Worm (Caenorhabditis elegans) whole organism, L3 larva: ENCODE measurements around the gene daf-28.

Experiments
- aly-2 ChIP-seq: fragments of 150-350 bp; optimal IDR thresholded peaks from 2 replicates; lab custom pipeline; 2014; ENCODE audit warnings: missing biosample characterization, missing genetic modification characterization
- ceh-16 ChIP-seq: sonication (generic microtip); optimal IDR thresholded peaks from 2 replicates; lab custom pipeline; 2017; ENCODE audit warnings: missing biosample characterization, missing genetic modification characterization
- ceh-28 ChIP-seq: fragments of 150-350 bp; optimal IDR thresholded peaks from 2 replicates; lab custom pipeline; 2014; ENCODE audit warnings: missing biosample characterization, missing genetic modification reagents, missing genetic modification characterization
- ceh-82 ChIP-seq: fragments of 150-350 bp; optimal IDR thresholded peaks from 2 replicates; lab custom pipeline; 2014; ENCODE audit warnings: missing biosample characterization, missing genetic modification characterization
- ceh-9 ChIP-seq: sonication (generic microtip); optimal IDR thresholded peaks from 2 replicates; lab custom pipeline; 2018; ENCODE audit warnings: missing biosample characterization, missing genetic modification characterization
- daf-12 ChIP-seq: fragments of 150-350 bp; optimal IDR thresholded peaks from 2 replicates; lab custom pipeline; 2014; ENCODE audit warnings: missing biosample characterization, missing genetic modification reagents, missing genetic modification characterization
- egl-27 ChIP-seq: sonication (generic microtip); optimal IDR thresholded peaks from 4 replicates; lab custom pipeline; 2017; ENCODE audit warnings: missing biosample characterization, missing genetic modification reagents, missing genetic modification characterization
- egl-5 ChIP-seq: fragments of 150-350 bp; optimal IDR thresholded peaks from 2 replicates; lab custom pipeline; 2017; ENCODE audit warnings: missing biosample characterization, missing genetic modification reagents, missing genetic modification characterization, inconsistent platforms
- elt-2 ChIP-seq: sonication (generic microtip); optimal IDR thresholded peaks from 2 replicates; lab custom pipeline; 2016; ENCODE audit warnings: missing genetic modification reagents, mild to moderate bottlenecking, missing genetic modification characterization, missing compliant biosample characterization
- elt-3 ChIP-seq, 3 experiments: fragments of 150-350 bp in 1 of 3; sonication (generic microtip) in 2 of 3; optimal IDR thresholded peaks; 2 replicates in 2 of 3; 4 replicates in 1 of 3; lab custom pipeline; 2014 to 2017; ENCODE audit warnings: missing biosample characterization in 3 of 3, missing genetic modification characterization in 3 of 3
- eor-1 ChIP-seq, 2 experiments: fragments of 150-350 bp; optimal IDR thresholded peaks; 2 replicates each; lab custom pipeline; 2014 to 2018; ENCODE audit warnings: missing biosample characterization in 2 of 2, missing genetic modification characterization in 2 of 2
- fkh-10 ChIP-seq: sonication (generic microtip); optimal IDR thresholded peaks from 2 replicates; lab custom pipeline; 2017; ENCODE audit warnings: missing biosample characterization, missing genetic modification reagents, missing genetic modification characterization
- fos-1 ChIP-seq: fragments of 150-350 bp; optimal IDR thresholded peaks from 2 replicates; lab custom pipeline; 2014; ENCODE audit warnings: missing biosample characterization, missing genetic modification characterization
- hmg-11 ChIP-seq: sonication (generic microtip); optimal IDR thresholded peaks from 2 replicates; lab custom pipeline; 2016; ENCODE audit warnings: missing genetic modification characterization, missing compliant biosample characterization
- lin-15B ChIP-seq: fragments of 150-350 bp; optimal IDR thresholded peaks from 2 replicates; lab custom pipeline; 2014; ENCODE audit warnings: missing biosample characterization, missing genetic modification characterization
- lin-39 ChIP-seq: fragments of 150-350 bp; optimal IDR thresholded peaks from 2 replicates; lab custom pipeline; 2018; ENCODE audit warnings: missing biosample characterization, missing genetic modification reagents, missing genetic modification characterization
- lsy-12 ChIP-seq: sonication (generic microtip); optimal IDR thresholded peaks from 2 replicates; lab custom pipeline; 2016; ENCODE audit warnings: mild to moderate bottlenecking, missing genetic modification characterization, missing compliant biosample characterization
- mdl-1 ChIP-seq: fragments of 150-350 bp; optimal IDR thresholded peaks from 2 replicates; lab custom pipeline; 2014; ENCODE audit warnings: missing biosample characterization, missing genetic modification characterization
- mml-1 ChIP-seq: fragments of 150-350 bp; sonication (generic microtip); optimal IDR thresholded peaks from 3 replicates; lab custom pipeline; 2014; ENCODE audit warnings: missing biosample characterization, missing genetic modification characterization
- nfya-1 ChIP-seq: sonication (generic microtip); optimal IDR thresholded peaks from 2 replicates; lab custom pipeline; 2017; ENCODE audit warnings: missing genetic modification characterization, mild to moderate bottlenecking, missing compliant biosample characterization, antibody characterized with exemption, moderate library complexity; ENCODE audit not compliant: insufficient read depth
- nhr-12 ChIP-seq: fragments of 150-350 bp; optimal IDR thresholded peaks from 2 replicates; lab custom pipeline; 2014; ENCODE audit warnings: missing biosample characterization, missing genetic modification characterization
- nhr-23 ChIP-seq: fragments of 150-350 bp; optimal IDR thresholded peaks from 2 replicates; lab custom pipeline; 2014; ENCODE audit warnings: missing biosample characterization, missing genetic modification reagents, missing genetic modification characterization
- nhr-28 ChIP-seq: fragments of 150-350 bp; optimal IDR thresholded peaks from 2 replicates; lab custom pipeline; 2014; ENCODE audit warnings: missing biosample characterization, missing genetic modification characterization
- nhr-43 ChIP-seq: sonication (generic microtip); optimal IDR thresholded peaks from 2 replicates; lab custom pipeline; 2016; ENCODE audit warnings: mild to moderate bottlenecking, missing genetic modification characterization, missing compliant biosample characterization; ENCODE audit not compliant: poor library complexity, severe bottlenecking
- nhr-76 ChIP-seq: fragments of 150-350 bp; sonication (generic microtip); optimal IDR thresholded peaks from 5 replicates; lab custom pipeline; 2014; ENCODE audit warnings: missing biosample characterization, missing genetic modification characterization
- pha-4 ChIP-seq: fragments of 150-350 bp; optimal IDR thresholded peaks from 2 replicates; lab custom pipeline; 2014; ENCODE audit warnings: missing biosample characterization, missing genetic modification reagents, missing genetic modification characterization
- pqm-1 ChIP-seq: fragments of 150-350 bp; optimal IDR thresholded peaks from 2 replicates; lab custom pipeline; 2017; ENCODE audit warnings: missing biosample characterization, missing genetic modification characterization, inconsistent platforms
- sea-2 ChIP-seq: fragments of 150-350 bp; sonication (generic microtip); optimal IDR thresholded peaks from 4 replicates; lab custom pipeline; 2014; ENCODE audit warnings: missing biosample characterization, missing genetic modification reagents, missing genetic modification characterization
- skn-1 ChIP-seq: fragments of 150-350 bp; optimal IDR thresholded peaks from 2 replicates; lab custom pipeline; 2014; ENCODE audit warnings: missing biosample characterization, missing genetic modification characterization
- snpc-4 ChIP-seq: fragments of 150-350 bp; optimal IDR thresholded peaks from 2 replicates; lab custom pipeline; 2014; ENCODE audit warnings: missing biosample characterization, missing genetic modification characterization
- tbx-2 ChIP-seq: sonication (generic microtip); optimal IDR thresholded peaks from 2 replicates; lab custom pipeline; 2016; ENCODE audit warnings: mild to moderate bottlenecking, missing genetic modification characterization, missing compliant biosample characterization
- unc-62 ChIP-seq: fragments of 150-350 bp; sonication (generic microtip); optimal IDR thresholded peaks from 4 replicates; lab custom pipeline; 2014; ENCODE audit warnings: missing biosample characterization, missing genetic modification reagents, missing genetic modification characterization
- ztf-11 ChIP-seq: fragments of 150-350 bp; optimal IDR thresholded peaks from 2 replicates; lab custom pipeline; 2014; ENCODE audit warnings: missing biosample characterization, missing genetic modification characterization
- ztf-4 ChIP-seq: fragments of 150-350 bp; optimal IDR thresholded peaks from 2 replicates; lab custom pipeline; 2014; ENCODE audit warnings: missing biosample characterization, missing genetic modification characterization

The daf-28 gene

DNA sequence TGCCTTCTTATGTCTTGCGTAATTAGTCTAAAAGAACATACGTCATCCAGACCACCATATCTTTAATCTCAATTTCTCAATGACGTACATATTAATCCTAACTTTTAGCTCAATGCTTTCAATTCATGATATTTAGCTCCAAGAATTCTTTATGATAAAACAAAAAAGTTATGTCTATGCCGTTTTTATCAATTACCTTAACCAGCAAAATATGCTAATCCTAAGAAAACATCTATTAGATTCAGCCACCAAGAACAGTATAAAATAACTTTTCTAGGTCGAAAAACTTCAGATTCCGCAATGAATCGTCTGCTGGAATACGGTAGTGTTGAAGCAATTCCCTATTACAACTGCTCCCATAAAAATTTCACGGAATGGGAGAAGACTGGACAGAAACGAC, 31.1 kb upstream of the daf-28 start, which contains the start of gene srt-45:
Gene srt-45 (plus strand): TSS at position 301 of the 400 bp plus-strand sequence.
- TF ChIP-seq ztf-11 (tag; lab: Kevin White, UChicago) = no peak
- TF ChIP-seq lsy-12 = no peak
- no peak for TF ChIP-seq unc-62 (GFP tag; lab: Kevin White, UChicago)
- TF ChIP-seq ceh-9 (tag; lab: Kevin White, UChicago) = no peak
- no peak for TF ChIP-seq ceh-16 (tag; lab: Kevin White, UChicago)
- TF ChIP-seq, all 47 proteins: peak for 0

ce11 chrV:19788360-19788759, 26.6 kb upstream of the daf-28 start, which contains the start of gene clec-258:
Gene clec-258 (plus strand): TSS chrV:19788440.
- TF ChIP-seq lin-15B = no peak
- TF ChIP-seq pqm-1 (tag; lab: Kevin White, UChicago) = peak; percentile 51
- TF ChIP-seq lsy-12 = no peak
- TF ChIP-seq elt-2 (tag; lab: Kevin White, UChicago) = peak; percentile 50
- no peak for TF ChIP-seq daf-12
- no peak for TF ChIP-seq nhr-12 (tag; lab: Kevin White, UChicago)
- no peak for TF ChIP-seq ceh-82
- TF ChIP-seq fos-1 (tag; lab: Kevin White, UChicago) = no peak

ce11 chrV:19790248-19790647, 24.7 kb upstream of the daf-28 start:
- no peak for TF ChIP-seq aly-2 (tag; lab: Kevin White, UChicago)
- no peak for TF ChIP-seq pha-4 (tag; lab: Kevin White, UChicago)
- no peak for TF ChIP-seq mml-1
- no peak for TF ChIP-seq snpc-4
- no peak for TF ChIP-seq nhr-28
- TF ChIP-seq skn-1 (tag; lab: Kevin White, UChicago) = no peak
- no peak for TF ChIP-seq egl-5 (tag; lab: Kevin White, UChicago)
- no peak for TF ChIP-seq egl-27 (tag; lab: Kevin White, UChicago)
- TF ChIP-seq unc-62 (GFP tag; lab: Kevin White, UChicago) = no peak
- no peak for TF ChIP-seq hmg-11 (tag; lab: Kevin White, UChicago)
- TF ChIP-seq ceh-28 = no peak

DNA sequence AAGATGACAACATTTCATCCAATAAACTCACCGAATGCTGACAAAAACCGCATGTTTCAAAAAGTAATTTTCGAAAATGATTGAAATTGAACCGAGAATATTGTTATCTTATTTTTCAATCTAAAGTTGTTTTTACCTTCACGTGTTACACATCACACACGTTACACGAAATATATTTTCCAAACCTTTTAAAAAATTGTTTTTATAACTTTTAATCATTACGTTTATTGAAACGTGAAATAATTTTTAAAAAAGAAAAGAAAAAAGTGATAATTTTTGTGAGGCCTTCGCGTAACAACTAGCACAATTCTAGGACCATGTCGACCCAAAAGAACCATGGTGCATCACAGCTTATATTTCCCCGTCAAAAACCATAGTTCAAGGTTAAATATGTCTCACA, 20.0 kb upstream of the daf-28 start, which contains the start of gene M162.7:
Gene M162.7 (minus strand): TSS at position 101 of the 400 bp plus-strand sequence.
- no peak for TF ChIP-seq mdl-1 (tag; lab: Kevin White, UChicago)
- TF ChIP-seq lin-39 (tag; lab: Kevin White, UChicago) = no peak
- TF ChIP-seq pqm-1 (tag; lab: Kevin White, UChicago) = no peak
- TF ChIP-seq hmg-11 (tag; lab: Kevin White, UChicago) = no peak
- TF ChIP-seq nfya-1 (tag; lab: Kevin White, UChicago) = no peak
- TF ChIP-seq tbx-2 (tag; lab: Kevin White, UChicago) = no peak
- TF ChIP-seq nhr-76 (tag; lab: Kevin White, UChicago) = no peak
- TF ChIP-seq elt-3 (tag; optimal IDR thresholded peaks at IDR 0.05; lab: Kevin White, UChicago) = no peak
- no peak for TF ChIP-seq fkh-10 (GFP tag; lab: Kevin White, UChicago)
- TF ChIP-seq ztf-4 (tag; lab: Kevin White, UChicago) = no peak
- TF ChIP-seq eor-1 (tag; optimal IDR thresholded peaks at IDR 0.05; lab: Kevin White, UChicago) = no peak
- no peak for TF ChIP-seq nhr-23 (tag; lab: Kevin White, UChicago)
- no peak for TF ChIP-seq ceh-82
- no peak for TF ChIP-seq ceh-16 (tag; lab: Kevin White, UChicago)
- no peak for TF ChIP-seq egl-27 (tag; lab: Kevin White, UChicago)
- no peak for TF ChIP-seq sea-2 (GFP tag; lab: Kevin White, UChicago)

- no peak for TF ChIP-seq pha-4 (tag; lab: Kevin White, UChicago)
- TF ChIP-seq lsy-12 = no peak
- no peak for TF ChIP-seq nhr-43
Observed at ce11 chrV:19801033-19801432, 13.9 kb upstream of the daf-28 start, which contains the start of gene Y116F11B.2. Gene Y116F11B.2 (minus strand): TSS chrV:19801133.
